Fruit fly (Drosophila melanogaster) ovary, adult (tissue): ENCODE measurements around the gene Gyc76C.

Experiments used
- CG17801 ChIP-seq: fragments of 200-800 bp; optimal IDR thresholded peaks from 2 replicates; lab custom pipeline; 2019; ENCODE audit warnings: missing biosample characterization, mild to moderate bottlenecking, missing genetic modification characterization, moderate library complexity; ENCODE audit not compliant: partially characterized antibody

The Gyc76C gene

dm6 chr3L:19707570-19708146, 85.7 kb downstream of the Gyc76C start, which contains the start of gene serp:
serp (minus strand) TSS chr3L:19708015.
- TF ChIP-seq CG17801 (GFP tag; lab: Kevin White, UChicago) = no peak

- no peak for TF ChIP-seq CG17801 (GFP tag; lab: Kevin White, UChicago)
These were observed 88.5 kb downstream of the Gyc76C start for dm6 chr3L:19704869-19705268.

- no peak for TF ChIP-seq CG17801 (GFP tag; lab: Kevin White, UChicago)
These were observed 90.0 kb downstream of the Gyc76C start for dm6 chr3L:19703323-19703722.

- no peak for TF ChIP-seq CG17801 (GFP tag; lab: Kevin White, UChicago)
These were observed 91.7 kb downstream of the Gyc76C start for dm6 chr3L:19701662-19702061.

dm6 chr3L:19701106-19701505, 92.3 kb downstream of the Gyc76C start:
- no peak for TF ChIP-seq CG17801 (GFP tag; lab: Kevin White, UChicago)
